Worm (Caenorhabditis elegans) whole organism, L3 larva: Measurements from ENCODE around the gene F10C2.3.

Experiments used
- R02D3.7 ChIP-seq: fragments of 150-350 bp; optimal IDR thresholded peaks from 2 replicates; lab custom pipeline; 2014; ENCODE audit warnings: missing biosample characterization, missing genetic modification characterization
- ZK546.5 ChIP-seq: sonication (generic microtip); optimal IDR thresholded peaks from 2 replicates; lab custom pipeline; 2017; ENCODE audit warnings: missing biosample characterization, missing genetic modification characterization
- aly-2 ChIP-seq: fragments of 150-350 bp; optimal IDR thresholded peaks from 2 replicates; lab custom pipeline; 2014; ENCODE audit warnings: missing biosample characterization, missing genetic modification characterization
- ama-1 ChIP-seq: fragments of 150-350 bp; optimal IDR thresholded peaks from 2 replicates; lab custom pipeline; 2018
- ceh-16 ChIP-seq: sonication (generic microtip); optimal IDR thresholded peaks from 2 replicates; lab custom pipeline; 2017; ENCODE audit warnings: missing biosample characterization, missing genetic modification characterization
- ceh-28 ChIP-seq: fragments of 150-350 bp; optimal IDR thresholded peaks from 2 replicates; lab custom pipeline; 2014; ENCODE audit warnings: missing biosample characterization, missing genetic modification reagents, missing genetic modification characterization
- ceh-82 ChIP-seq: fragments of 150-350 bp; optimal IDR thresholded peaks from 2 replicates; lab custom pipeline; 2014; ENCODE audit warnings: missing biosample characterization, missing genetic modification characterization
- ceh-9 ChIP-seq: sonication (generic microtip); optimal IDR thresholded peaks from 2 replicates; lab custom pipeline; 2018; ENCODE audit warnings: missing biosample characterization, missing genetic modification characterization
- elt-1 ChIP-seq: fragments of 150-350 bp; optimal IDR thresholded peaks from 2 replicates; lab custom pipeline; 2014; ENCODE audit warnings: missing biosample characterization, missing genetic modification characterization
- elt-2 ChIP-seq: sonication (generic microtip); optimal IDR thresholded peaks from 2 replicates; lab custom pipeline; 2016; ENCODE audit warnings: missing genetic modification reagents, mild to moderate bottlenecking, missing genetic modification characterization, missing compliant biosample characterization
- elt-3 ChIP-seq, 3 experiments: fragments of 150-350 bp in 1 of 3; sonication (generic microtip) in 2 of 3; optimal IDR thresholded peaks; 2 replicates in 2 of 3; 4 replicates in 1 of 3; lab custom pipeline; 2014 to 2017; ENCODE audit warnings: missing biosample characterization in 3 of 3, missing genetic modification characterization in 3 of 3
- fkh-2 ChIP-seq: fragments of 150-350 bp; optimal IDR thresholded peaks from 2 replicates; lab custom pipeline; 2014; ENCODE audit warnings: missing biosample characterization, missing genetic modification reagents, missing genetic modification characterization
- fos-1 ChIP-seq: fragments of 150-350 bp; optimal IDR thresholded peaks from 2 replicates; lab custom pipeline; 2014; ENCODE audit warnings: missing biosample characterization, missing genetic modification characterization
- hmg-11 ChIP-seq: sonication (generic microtip); optimal IDR thresholded peaks from 2 replicates; lab custom pipeline; 2016; ENCODE audit warnings: missing genetic modification characterization, missing compliant biosample characterization
- jun-1 ChIP-seq: fragments of 150-350 bp; optimal IDR thresholded peaks from 2 replicates; lab custom pipeline; 2014; ENCODE audit warnings: missing biosample characterization, missing genetic modification reagents, missing genetic modification characterization
- lin-15B ChIP-seq: fragments of 150-350 bp; optimal IDR thresholded peaks from 2 replicates; lab custom pipeline; 2014; ENCODE audit warnings: missing biosample characterization, missing genetic modification characterization
- lin-39 ChIP-seq: fragments of 150-350 bp; optimal IDR thresholded peaks from 2 replicates; lab custom pipeline; 2018; ENCODE audit warnings: missing biosample characterization, missing genetic modification reagents, missing genetic modification characterization
- lsy-12 ChIP-seq: sonication (generic microtip); optimal IDR thresholded peaks from 2 replicates; lab custom pipeline; 2016; ENCODE audit warnings: mild to moderate bottlenecking, missing genetic modification characterization, missing compliant biosample characterization
- mdl-1 ChIP-seq: fragments of 150-350 bp; optimal IDR thresholded peaks from 2 replicates; lab custom pipeline; 2014; ENCODE audit warnings: missing biosample characterization, missing genetic modification characterization
- mml-1 ChIP-seq: fragments of 150-350 bp; sonication (generic microtip); optimal IDR thresholded peaks from 3 replicates; lab custom pipeline; 2014; ENCODE audit warnings: missing biosample characterization, missing genetic modification characterization
- nfya-1 ChIP-seq: sonication (generic microtip); optimal IDR thresholded peaks from 2 replicates; lab custom pipeline; 2017; ENCODE audit warnings: missing genetic modification characterization, mild to moderate bottlenecking, missing compliant biosample characterization, antibody characterized with exemption, moderate library complexity; ENCODE audit not compliant: insufficient read depth
- nhr-12 ChIP-seq: fragments of 150-350 bp; optimal IDR thresholded peaks from 2 replicates; lab custom pipeline; 2014; ENCODE audit warnings: missing biosample characterization, missing genetic modification characterization
- nhr-23 ChIP-seq: fragments of 150-350 bp; optimal IDR thresholded peaks from 2 replicates; lab custom pipeline; 2014; ENCODE audit warnings: missing biosample characterization, missing genetic modification reagents, missing genetic modification characterization
- nhr-237 ChIP-seq: fragments of 150-350 bp; optimal IDR thresholded peaks from 2 replicates; lab custom pipeline; 2014; ENCODE audit warnings: missing biosample characterization, missing genetic modification characterization
- nhr-25 ChIP-seq: sonication (generic microtip); optimal IDR thresholded peaks from 2 replicates; lab custom pipeline; 2017; ENCODE audit warnings: missing biosample characterization, missing genetic modification characterization
- nhr-67 ChIP-seq: fragments of 150-350 bp; optimal IDR thresholded peaks from 2 replicates; lab custom pipeline; 2014; ENCODE audit warnings: missing biosample characterization, missing genetic modification characterization
- nhr-76 ChIP-seq: fragments of 150-350 bp; sonication (generic microtip); optimal IDR thresholded peaks from 5 replicates; lab custom pipeline; 2014; ENCODE audit warnings: missing biosample characterization, missing genetic modification characterization
- nhr-77 ChIP-seq: fragments of 150-350 bp; optimal IDR thresholded peaks from 2 replicates; lab custom pipeline; 2014; ENCODE audit warnings: missing biosample characterization, missing genetic modification characterization
- pha-4 ChIP-seq: fragments of 150-350 bp; optimal IDR thresholded peaks from 2 replicates; lab custom pipeline; 2014; ENCODE audit warnings: missing biosample characterization, missing genetic modification reagents, missing genetic modification characterization
- sea-2 ChIP-seq: fragments of 150-350 bp; sonication (generic microtip); optimal IDR thresholded peaks from 4 replicates; lab custom pipeline; 2014; ENCODE audit warnings: missing biosample characterization, missing genetic modification reagents, missing genetic modification characterization
- skn-1 ChIP-seq: fragments of 150-350 bp; optimal IDR thresholded peaks from 2 replicates; lab custom pipeline; 2014; ENCODE audit warnings: missing biosample characterization, missing genetic modification characterization
- snpc-4 ChIP-seq: fragments of 150-350 bp; optimal IDR thresholded peaks from 2 replicates; lab custom pipeline; 2014; ENCODE audit warnings: missing biosample characterization, missing genetic modification characterization
- tbx-2 ChIP-seq: sonication (generic microtip); optimal IDR thresholded peaks from 2 replicates; lab custom pipeline; 2016; ENCODE audit warnings: mild to moderate bottlenecking, missing genetic modification characterization, missing compliant biosample characterization
- unc-39 ChIP-seq: sonication (generic microtip); optimal IDR thresholded peaks from 4 replicates; lab custom pipeline; 2017; ENCODE audit warnings: missing biosample characterization, missing genetic modification characterization
- unc-62 ChIP-seq: fragments of 150-350 bp; sonication (generic microtip); optimal IDR thresholded peaks from 4 replicates; lab custom pipeline; 2014; ENCODE audit warnings: missing biosample characterization, missing genetic modification reagents, missing genetic modification characterization
- zag-1 ChIP-seq: fragments of 150-350 bp; optimal IDR thresholded peaks from 2 replicates; lab custom pipeline; 2014; ENCODE audit warnings: missing biosample characterization, missing genetic modification characterization
- ztf-11 ChIP-seq: fragments of 150-350 bp; optimal IDR thresholded peaks from 2 replicates; lab custom pipeline; 2014; ENCODE audit warnings: missing biosample characterization, missing genetic modification characterization
- ztf-4 ChIP-seq: fragments of 150-350 bp; optimal IDR thresholded peaks from 2 replicates; lab custom pipeline; 2014; ENCODE audit warnings: missing biosample characterization, missing genetic modification characterization

F10C2.3 gene

DNA sequence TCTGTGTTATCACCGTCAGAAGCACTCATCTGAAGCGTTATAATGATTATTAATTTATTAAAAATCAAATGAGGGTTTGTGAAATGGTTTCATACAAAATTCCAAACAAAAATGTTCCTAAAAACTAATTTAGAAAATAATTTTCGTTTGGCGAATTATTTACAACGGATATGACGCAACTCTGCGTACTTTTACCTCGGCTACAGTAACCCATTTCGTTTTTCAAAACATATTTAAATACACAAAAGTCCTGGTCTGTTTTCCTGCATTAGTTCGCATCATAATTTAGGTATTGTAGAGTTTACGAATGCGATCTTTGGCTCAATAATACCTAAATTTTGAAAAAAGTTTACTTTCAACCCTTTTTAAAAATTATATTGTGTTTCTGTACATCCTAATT, 39.6 kb downstream of the F10C2.3 start, which contains the start of gene R07B7.2:
TSS of gene R07B7.2 (minus strand) at position 35 of the 400 bp plus-strand sequence.
- TF ChIP-seq ceh-82 (tag; lab: Kevin White, UChicago): no peak

ce11 chrV:12063036-12063435, 42.9 kb downstream of the F10C2.3 start, which contains the start of gene clh-6:
clh-6 (minus strand) TSS chrV:12063368.
- no peak for TF ChIP-seq ztf-4 (tag; lab: Kevin White, UChicago)
- TF ChIP-seq pha-4 (tag; lab: Kevin White, UChicago): peak; percentile 10
- TF ChIP-seq aly-2 (tag; lab: Kevin White, UChicago): no peak
- TF ChIP-seq nhr-67 (tag; lab: Kevin White, UChicago): no peak
- TF ChIP-seq mdl-1 (tag; lab: Kevin White, UChicago): no peak
- peak; percentile 9 for TF ChIP-seq elt-2 (tag; lab: Kevin White, UChicago)
- TF ChIP-seq nhr-77: no peak
- TF ChIP-seq jun-1 (tag; lab: Kevin White, UChicago): no peak
- TF ChIP-seq R02D3.7 (tag; lab: Kevin White, UChicago): no peak
- TF ChIP-seq ztf-11 (tag; lab: Kevin White, UChicago): no peak
- no peak for TF ChIP-seq ceh-16 (tag; lab: Kevin White, UChicago)
- TF ChIP-seq lin-39 (tag; lab: Kevin White, UChicago): no peak
- no peak for TF ChIP-seq sea-2 (GFP tag; lab: Kevin White, UChicago)
- TF ChIP-seq ama-1 (lab: Kevin White, UChicago): peak; percentile 85
- no peak for TF ChIP-seq tbx-2 (tag; lab: Kevin White, UChicago)
- peak; percentile 4 for TF ChIP-seq nhr-25 (tag; lab: Kevin White, UChicago)
- no peak for TF ChIP-seq nhr-76 (tag; lab: Kevin White, UChicago)

DNA sequence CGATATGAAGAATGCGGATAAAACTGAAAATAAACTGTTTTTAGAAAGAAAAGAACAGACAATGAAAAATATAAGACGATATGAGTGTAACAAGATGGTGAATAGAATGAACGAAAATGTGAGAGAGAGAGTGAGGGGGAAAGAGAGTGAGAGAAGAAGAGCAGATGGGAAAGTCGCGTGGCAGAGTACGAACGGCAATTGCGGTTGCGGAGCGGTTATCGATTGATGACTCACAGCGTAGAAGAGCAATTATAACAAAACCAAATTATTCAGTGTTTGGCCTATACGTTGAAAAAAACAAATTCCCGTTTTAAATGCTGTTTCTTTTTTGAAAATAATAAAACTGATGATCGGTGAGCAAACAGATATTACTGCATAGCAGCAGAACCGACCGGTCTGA, 45.2 kb downstream of the F10C2.3 start, which contains the start of gene pqn-53:
TSS of gene pqn-53 (minus strand) at position 23 of the 400 bp plus-strand sequence.
- peak; percentile 28 for TF ChIP-seq ama-1 (lab: Kevin White, UChicago)
- TF ChIP-seq nhr-12 (tag; lab: Kevin White, UChicago): no peak
- no peak for TF ChIP-seq tbx-2 (tag; lab: Kevin White, UChicago)
- no peak for TF ChIP-seq nhr-237 (tag; lab: Kevin White, UChicago)
- no peak for TF ChIP-seq ceh-9 (tag; lab: Kevin White, UChicago)
- no peak for TF ChIP-seq nhr-76 (tag; lab: Kevin White, UChicago)
- TF ChIP-seq lin-15B: no peak
- no peak for TF ChIP-seq elt-1
- no peak for TF ChIP-seq ztf-4 (tag; lab: Kevin White, UChicago)
- peak; percentile 29 for TF ChIP-seq nhr-25 (tag; lab: Kevin White, UChicago)
- TF ChIP-seq ceh-28: peak; percentile 63
- peak; percentile 46 for TF ChIP-seq nfya-1 (tag; lab: Kevin White, UChicago)
- no peak for TF ChIP-seq fkh-2 (tag; lab: Kevin White, UChicago)
- no peak for TF ChIP-seq nhr-23 (tag; lab: Kevin White, UChicago)
- no peak for TF ChIP-seq mml-1
- TF ChIP-seq lsy-12 (tag; lab: Kevin White, UChicago): no peak
- no peak for TF ChIP-seq hmg-11
- no peak for TF ChIP-seq unc-62 (GFP tag; lab: Kevin White, UChicago)
- no peak for TF ChIP-seq fos-1 (tag; lab: Kevin White, UChicago)
- no peak for TF ChIP-seq elt-3 (tag; optimal IDR thresholded peaks at IDR 0.05; lab: Kevin White, UChicago)
- no peak for TF ChIP-seq skn-1 (tag; lab: Kevin White, UChicago)
- no peak for TF ChIP-seq unc-39 (tag; lab: Kevin White, UChicago)
- TF ChIP-seq R02D3.7 (tag; lab: Kevin White, UChicago): no peak
- TF ChIP-seq elt-2 (tag; lab: Kevin White, UChicago): peak; percentile 7
- TF ChIP-seq pha-4 (tag; lab: Kevin White, UChicago): peak; percentile 22
- TF ChIP-seq nhr-67 (tag; lab: Kevin White, UChicago): no peak
- no peak for TF ChIP-seq mdl-1 (tag; lab: Kevin White, UChicago)
- TF ChIP-seq snpc-4: peak; percentile 37
- TF ChIP-seq ZK546.5: no peak
- TF ChIP-seq zag-1 (tag; lab: Kevin White, UChicago): no peak
- TF ChIP-seq lin-39 (tag; lab: Kevin White, UChicago): peak; percentile 31
